Worm (Caenorhabditis elegans) whole organism, L4 larva: ENCODE data around the gene F26F4.12.

Source experiments
- F10B5.3 ChIP-seq: sonication (generic microtip); optimal IDR thresholded peaks from 2 replicates; lab custom pipeline; 2016; ENCODE audit warnings: mild to moderate bottlenecking, missing genetic modification characterization, missing compliant biosample characterization
- R02D3.7 ChIP-seq: fragments of 150-350 bp; sonication (generic microtip); optimal IDR thresholded peaks from 3 replicates; lab custom pipeline; 2014; ENCODE audit warnings: missing biosample characterization, missing genetic modification characterization
- T26A8.4 ChIP-seq: fragments of 200-800 bp; sonication (Bioruptor generic); IDR thresholded peaks from 2 replicates; pipeline ENCODE4 v1.3.6; 2022; ENCODE audit warnings: missing genetic modification characterization, missing compliant biosample characterization
- Y48G9A.11 ChIP-seq: fragments of 200-800 bp; sonication (Bioruptor generic); IDR thresholded peaks from 2 replicates; pipeline ENCODE4 v1.3.6; 2022; ENCODE audit warnings: missing genetic modification reagents, missing genetic modification characterization, missing compliant biosample characterization
- Y75B8A.6 ChIP-seq: fragments of 200-800 bp; sonication (Bioruptor generic); IDR thresholded peaks from 2 replicates; pipeline ENCODE4 v1.3.6; 2022; ENCODE audit warnings: missing genetic modification reagents, missing genetic modification characterization, missing compliant biosample characterization
- ZK337.2 ChIP-seq: fragments of 200-800 bp; sonication (Bioruptor generic); IDR thresholded peaks from 2 replicates; pipeline ENCODE4 v1.3.6; 2022; ENCODE audit warnings: missing genetic modification reagents, missing genetic modification characterization, missing compliant biosample characterization
- ZK546.5 ChIP-seq, 2 experiments: sonication (generic microtip); optimal IDR thresholded peaks; 2 replicates each; lab custom pipeline; 2017; ENCODE audit warnings: missing biosample characterization in 2 of 2, missing genetic modification characterization in 2 of 2
- arid-1 ChIP-seq: fragments of 200-800 bp; sonication (Bioruptor generic); conservative IDR thresholded peaks from 2 replicates; pipeline ENCODE4 v1.3.6; 2022; ENCODE audit warnings: missing genetic modification reagents, missing genetic modification characterization, missing compliant biosample characterization
- ceh-20 ChIP-seq: fragments of 200-800 bp; sonication (Bioruptor generic); IDR thresholded peaks from 2 replicates; pipeline ENCODE4 v1.3.6; 2022; ENCODE audit warnings: missing genetic modification reagents, missing genetic modification characterization, missing compliant biosample characterization
- ceh-28 ChIP-seq: fragments of 150-350 bp; optimal IDR thresholded peaks from 2 replicates; lab custom pipeline; 2014; ENCODE audit warnings: missing biosample characterization, missing genetic modification reagents, missing genetic modification characterization
- ceh-32 ChIP-seq: sonication (generic microtip); optimal IDR thresholded peaks from 2 replicates; lab custom pipeline; 2016; ENCODE audit warnings: mild to moderate bottlenecking, missing genetic modification characterization, missing compliant biosample characterization; ENCODE audit not compliant: poor library complexity
- daf-16 ChIP-seq, 3 experiments: sonication (generic microtip); optimal IDR thresholded peaks; 2 replicates each; lab custom pipeline; 2016 to 2017; ENCODE audit warnings: missing genetic modification characterization in 3 of 3, missing genetic modification reagents in 3 of 3, mild to moderate bottlenecking in 2 of 3, missing compliant biosample characterization in 2 of 3, missing biosample characterization in 1 of 3, moderate library complexity in 1 of 3
- daf-19 ChIP-seq: fragments of 200-800 bp; sonication (Bioruptor generic); conservative IDR thresholded peaks from 2 replicates; pipeline ENCODE4 v1.3.6; 2022; ENCODE audit warnings: missing genetic modification characterization, missing compliant biosample characterization
- dmd-9 ChIP-seq: fragments of 200-800 bp; sonication (Bioruptor generic); IDR thresholded peaks from 2 replicates; pipeline ENCODE4 v1.3.6; 2022; ENCODE audit warnings: missing genetic modification reagents, missing genetic modification characterization, missing compliant biosample characterization
- duxl-1 ChIP-seq: sonication (generic microtip); optimal IDR thresholded peaks from 2 replicates; lab custom pipeline; 2016; ENCODE audit warnings: mild to moderate bottlenecking, missing genetic modification characterization, moderate library complexity, missing compliant biosample characterization; ENCODE audit not compliant: poor library complexity
- egl-43 ChIP-seq: fragments of 200-800 bp; sonication (Bioruptor generic); IDR thresholded peaks from 2 replicates; pipeline ENCODE4 v1.3.6; 2022; ENCODE audit warnings: missing genetic modification reagents, missing genetic modification characterization, missing compliant biosample characterization
- fos-1 ChIP-seq: fragments of 150-350 bp; optimal IDR thresholded peaks from 2 replicates; lab custom pipeline; 2014; ENCODE audit warnings: missing biosample characterization, missing genetic modification characterization
- gei-8 ChIP-seq: fragments of 200-800 bp; sonication (Bioruptor generic); optimal IDR thresholded peaks from 2 replicates; lab custom pipeline; 2018; ENCODE audit warnings: mild to moderate bottlenecking, missing genetic modification characterization, missing compliant biosample characterization
- hlh-11 ChIP-seq: fragments of 200-800 bp; sonication (Bioruptor generic); optimal IDR thresholded peaks from 2 replicates; lab custom pipeline; 2018; ENCODE audit warnings: mild to moderate bottlenecking, missing genetic modification characterization, missing compliant biosample characterization
- hlh-30 ChIP-seq: sonication (generic microtip); optimal IDR thresholded peaks from 2 replicates; lab custom pipeline; 2017; ENCODE audit warnings: antibody characterized with exemption, mild to moderate bottlenecking, missing genetic modification characterization, missing compliant biosample characterization; ENCODE audit not compliant: insufficient read depth
- hmg-1.1 ChIP-seq: fragments of 200-800 bp; sonication (Bioruptor generic); IDR thresholded peaks from 2 replicates; pipeline ENCODE4 v1.3.6; 2022; ENCODE audit warnings: missing genetic modification reagents, missing genetic modification characterization, missing compliant biosample characterization
- jun-1 ChIP-seq: fragments of 150-350 bp; optimal IDR thresholded peaks from 2 replicates; lab custom pipeline; 2014; ENCODE audit warnings: missing biosample characterization, missing genetic modification reagents, missing genetic modification characterization
- lin-1 ChIP-seq: fragments of 200-800 bp; sonication (Bioruptor generic); IDR thresholded peaks from 2 replicates; pipeline ENCODE4 v1.3.6; 2022; ENCODE audit warnings: missing genetic modification reagents, missing genetic modification characterization, missing compliant biosample characterization
- lin-13 ChIP-seq: fragments of 150-350 bp; optimal IDR thresholded peaks from 2 replicates; lab custom pipeline; 2014; ENCODE audit warnings: missing biosample characterization, missing genetic modification reagents, missing genetic modification characterization
- lin-15B ChIP-seq: fragments of 150-350 bp; sonication (generic microtip); optimal IDR thresholded peaks from 3 replicates; lab custom pipeline; 2014; ENCODE audit warnings: missing biosample characterization, missing genetic modification characterization
- lin-29 ChIP-seq: fragments of 200-800 bp; sonication (Bioruptor generic); IDR thresholded peaks from 2 replicates; pipeline ENCODE4 v1.3.6; 2022; ENCODE audit warnings: missing genetic modification reagents, missing genetic modification characterization, missing compliant biosample characterization
- madf-5 ChIP-seq, 2 experiments: fragments of 200-800 bp; sonication (Bioruptor generic); IDR thresholded peaks; 2 replicates each; pipeline ENCODE4 v1.3.6; 2022; ENCODE audit warnings: missing compliant biosample characterization in 2 of 2, missing genetic modification characterization in 2 of 2
- madf-9 ChIP-seq: fragments of 200-800 bp; sonication (Bioruptor generic); conservative IDR thresholded peaks from 2 replicates; pipeline ENCODE4 v1.3.6; 2022; ENCODE audit warnings: missing genetic modification reagents, missing genetic modification characterization, missing compliant biosample characterization
- mep-1 ChIP-seq: fragments of 150-350 bp; sonication (generic microtip); optimal IDR thresholded peaks from 3 replicates; lab custom pipeline; 2014; ENCODE audit warnings: missing biosample characterization, missing genetic modification characterization
- mes-2 ChIP-seq: sonication (generic microtip); optimal IDR thresholded peaks from 2 replicates; lab custom pipeline; 2016; ENCODE audit warnings: missing genotype, mild to moderate bottlenecking, missing genetic modification characterization, missing compliant biosample characterization; ENCODE audit not compliant: poor library complexity, severe bottlenecking
- mxl-2 ChIP-seq: fragments of 200-800 bp; sonication (Bioruptor generic); conservative IDR thresholded peaks from 2 replicates; pipeline ENCODE4 v1.3.6; 2022; ENCODE audit warnings: missing genetic modification reagents, missing genetic modification characterization, missing compliant biosample characterization
- mxl-3 ChIP-seq: fragments of 200-800 bp; sonication (Bioruptor generic); optimal IDR thresholded peaks from 2 replicates; lab custom pipeline; 2018; ENCODE audit warnings: mild to moderate bottlenecking, missing genetic modification characterization, missing compliant biosample characterization
- nhr-10 ChIP-seq: fragments of 150-350 bp; optimal IDR thresholded peaks from 2 replicates; lab custom pipeline; 2014; ENCODE audit warnings: missing biosample characterization, missing genetic modification characterization
- nhr-11 ChIP-seq: fragments of 150-350 bp; optimal IDR thresholded peaks from 2 replicates; lab custom pipeline; 2014; ENCODE audit warnings: missing biosample characterization, missing genetic modification characterization
- nhr-48 ChIP-seq: sonication (generic microtip); optimal IDR thresholded peaks from 2 replicates; lab custom pipeline; 2016; ENCODE audit warnings: mild to moderate bottlenecking, missing genetic modification characterization, missing compliant biosample characterization
- nhr-77 ChIP-seq: fragments of 150-350 bp; optimal IDR thresholded peaks from 2 replicates; lab custom pipeline; 2014; ENCODE audit warnings: missing biosample characterization, missing genetic modification characterization
- rbr-2 ChIP-seq: sonication (generic microtip); optimal IDR thresholded peaks from 2 replicates; lab custom pipeline; 2016; ENCODE audit warnings: missing genotype, missing genetic modification characterization, missing compliant biosample characterization
- saeg-2 ChIP-seq: fragments of 200-800 bp; sonication (Bioruptor generic); IDR thresholded peaks from 2 replicates; pipeline ENCODE4 v1.3.6; 2022; ENCODE audit warnings: missing genetic modification reagents, missing genetic modification characterization, missing compliant biosample characterization
- sdz-12 ChIP-seq: fragments of 200-800 bp; sonication (Bioruptor generic); optimal IDR thresholded peaks from 2 replicates; lab custom pipeline; 2018; ENCODE audit warnings: mild to moderate bottlenecking, missing genetic modification characterization, missing compliant biosample characterization
- snpc-1.2 ChIP-seq: fragments of 200-800 bp; sonication (Bioruptor generic); IDR thresholded peaks from 2 replicates; pipeline ENCODE4 v1.3.6; 2022; ENCODE audit warnings: missing genetic modification reagents, missing genetic modification characterization, missing compliant biosample characterization
- spr-1 ChIP-seq: sonication (generic microtip); optimal IDR thresholded peaks from 2 replicates; lab custom pipeline; 2016; ENCODE audit warnings: mild to moderate bottlenecking, missing genetic modification characterization, missing compliant biosample characterization
- spr-3 ChIP-seq: fragments of 200-800 bp; sonication (Bioruptor generic); optimal IDR thresholded peaks from 2 replicates; lab custom pipeline; 2018; ENCODE audit warnings: mild to moderate bottlenecking, missing genetic modification characterization, missing compliant biosample characterization
- tra-1 ChIP-seq: fragments of 200-800 bp; sonication (Bioruptor generic); IDR thresholded peaks from 2 replicates; pipeline ENCODE4 v1.3.6; 2022; ENCODE audit warnings: missing genetic modification reagents, missing genetic modification characterization, missing compliant biosample characterization
- unc-39 ChIP-seq: sonication (generic microtip); optimal IDR thresholded peaks from 2 replicates; lab custom pipeline; 2017; ENCODE audit warnings: missing biosample characterization, missing genetic modification characterization
- unc-62 ChIP-seq, 3 experiments: fragments of 150-350 bp in 1 of 3; sonication (generic microtip); optimal IDR thresholded peaks in 2 of 3; peaks in 1 of 3; 1 replicate in 1 of 3; 2 replicates in 2 of 3; lab custom pipeline; 2014 to 2017; ENCODE audit warnings: missing biosample characterization in 3 of 3, missing genetic modification characterization in 3 of 3, missing genetic modification reagents in 3 of 3, missing genotype in 1 of 3
- vab-7 ChIP-seq: fragments of 200-800 bp; sonication (Bioruptor generic); IDR thresholded peaks from 2 replicates; pipeline ENCODE4 v1.3.6; 2022; ENCODE audit warnings: missing genetic modification reagents, missing genetic modification characterization, missing compliant biosample characterization
- zag-1 ChIP-seq: fragments of 150-350 bp; optimal IDR thresholded peaks from 2 replicates; lab custom pipeline; 2014; ENCODE audit warnings: missing biosample characterization, missing genetic modification characterization
- zfp-3 ChIP-seq: fragments of 200-800 bp; sonication (Bioruptor generic); conservative IDR thresholded peaks from 2 replicates; pipeline ENCODE4 v1.3.6; 2022; ENCODE audit warnings: missing genetic modification reagents, missing genetic modification characterization, missing compliant biosample characterization
- ztf-11 ChIP-seq: fragments of 150-350 bp; optimal IDR thresholded peaks from 2 replicates; lab custom pipeline; 2014; ENCODE audit warnings: missing biosample characterization, missing genetic modification characterization

F26F4.12 gene

ce11 chrIII:4899728-4900127 lies 10.1 kb downstream of the F26F4.12 start (continued):
- TF ChIP-seq spr-3 (GFP tag; lab: Kevin White, UChicago), result peak; percentile 93
- TF ChIP-seq hlh-11 (tag; lab: Kevin White, UChicago), result peak; percentile 100
- TF ChIP-seq daf-16 (GFP tag; optimal IDR thresholded peaks at IDR 0.05; lab: Kevin White, UChicago), result peak; percentile 78 to 97
- peak; percentile 65 for TF ChIP-seq daf-16 (tag; optimal IDR thresholded peaks at IDR 0.05; lab: Kevin White, UChicago)
- peak; percentile 98 for TF ChIP-seq egl-43
- TF ChIP-seq nhr-11, result peak; percentile 99
- TF ChIP-seq mxl-2 (GFP tag; lab: Robert Waterston, UW), result peak; percentile 88
- TF ChIP-seq F10B5.3 (tag; lab: Kevin White, UChicago), result peak; percentile 88
- TF ChIP-seq dmd-9 (GFP tag; lab: Robert Waterston, UW), result peak; percentile 96
- TF ChIP-seq unc-62 (GFP tag; optimal IDR thresholded peaks at IDR 0.05 in 1 of 2; lab: Kevin White, UChicago), result peak; percentile 28 to 100
- TF ChIP-seq unc-62 (tag; optimal IDR thresholded peaks at IDR 0.05; lab: Kevin White, UChicago), result no peak
- TF ChIP-seq unc-39 (tag; lab: Kevin White, UChicago), result peak; percentile 90
- peak; percentile 97 for TF ChIP-seq madf-9 (GFP tag; lab: Robert Waterston, UW)
- peak; percentile 99 for TF ChIP-seq gei-8 (GFP tag; lab: Kevin White, UChicago)
- TF ChIP-seq rbr-2 (tag; lab: Kevin White, UChicago), result peak; percentile 99
- TF ChIP-seq fos-1 (tag; lab: Kevin White, UChicago), result no peak
- peak; percentile 99 for TF ChIP-seq tra-1 (GFP tag; lab: Robert Waterston, UW)
- TF ChIP-seq madf-5 (GFP tag; IDR thresholded peaks at IDR 0.05; lab: Robert Waterston, UW), result peak in 1 of 2 experiments; percentile 78; a peak in 1 of 4 replicates
- TF ChIP-seq ceh-20 (GFP tag; lab: Robert Waterston, UW), result peak; percentile 99
- TF ChIP-seq mxl-3 (GFP tag; lab: Kevin White, UChicago), result peak; percentile 99
- peak; percentile 95 for TF ChIP-seq arid-1 (GFP tag; lab: Robert Waterston, UW)
- TF ChIP-seq ZK546.5 (tag; optimal IDR thresholded peaks at IDR 0.05; lab: Kevin White, UChicago), result peak in 1 of 2 experiments; percentile 59
- peak; percentile 97 for TF ChIP-seq lin-13 (GFP tag; lab: Kevin White, UChicago)
- TF ChIP-seq lin-15B (tag; lab: Kevin White, UChicago), result peak; percentile 71
- peak; percentile 93 for TF ChIP-seq duxl-1
- peak; percentile 96 for TF ChIP-seq nhr-77 (tag; lab: Kevin White, UChicago)
- peak; percentile 99 for TF ChIP-seq lin-1 (GFP tag; lab: Robert Waterston, UW)
- peak; percentile 81; the same call in 1 of the 2 replicates for TF ChIP-seq ZK337.2 (GFP tag; lab: Robert Waterston, UW)
- peak; percentile 96 for TF ChIP-seq daf-19
- TF ChIP-seq saeg-2 (GFP tag; lab: Robert Waterston, UW), result peak; percentile 100
- peak; percentile 88 for TF ChIP-seq ceh-32 (tag; lab: Kevin White, UChicago)
- peak; percentile 95 for TF ChIP-seq Y75B8A.6 (GFP tag; lab: Robert Waterston, UW)
- no peak for TF ChIP-seq ztf-11
- TF ChIP-seq lin-29 (GFP tag; lab: Robert Waterston, UW), result peak; percentile 94
- peak; percentile 96 for TF ChIP-seq jun-1 (tag; lab: Kevin White, UChicago)
- peak; percentile 100 for TF ChIP-seq hlh-30 (tag; lab: Kevin White, UChicago)
- peak; percentile 98 for TF ChIP-seq hmg-1.1 (GFP tag; lab: Robert Waterston, UW)
- peak; percentile 98 for TF ChIP-seq nhr-48
- TF ChIP-seq snpc-1.2 (GFP tag; lab: Robert Waterston, UW), result peak; percentile 78
- TF ChIP-seq sdz-12, result peak; percentile 95
- peak; percentile 99 for TF ChIP-seq mep-1
- peak; percentile 81 for TF ChIP-seq Y48G9A.11 (GFP tag; lab: Robert Waterston, UW)
- TF ChIP-seq spr-1, result peak; percentile 96
- TF ChIP-seq mes-2, result peak; percentile 94
- TF ChIP-seq zfp-3, result peak; percentile 96
- TF ChIP-seq vab-7 (GFP tag; lab: Robert Waterston, UW), result peak; percentile 97
- TF ChIP-seq nhr-10 (tag; lab: Kevin White, UChicago), result peak; percentile 96
- TF ChIP-seq T26A8.4 (GFP tag; lab: Robert Waterston, UW), result peak; percentile 98
- TF ChIP-seq ceh-28 (tag; lab: Kevin White, UChicago), result peak; percentile 36
- TF ChIP-seq zag-1 (tag; lab: Kevin White, UChicago), result peak; percentile 62
- TF ChIP-seq R02D3.7 (tag; lab: Kevin White, UChicago), result no peak
